Fruit fly (Drosophila melanogaster) whole organism, wandering third instar larva: ENCODE results near the gene Pex14.

Experiments
- Hr83 ChIP-seq: fragments of 200-300 bp; sonication (Bioruptor generic); optimal IDR thresholded peaks from 2 replicates; lab custom pipeline; 2016; ENCODE audit warnings: missing biosample characterization, mild to moderate bottlenecking, missing genetic modification characterization, moderate library complexity; ENCODE audit not compliant: poor library complexity, severe bottlenecking
- Vsx2 ChIP-seq: fragments of 200-300, 225-300 bp; sonication (Bioruptor generic); optimal IDR thresholded peaks from 2 replicates; lab custom pipeline; 2018; ENCODE audit warnings: missing biosample characterization, missing genetic modification characterization; ENCODE audit not compliant: partially characterized antibody

The Pex14 gene

dm6 chr3L:20827962-20828361 lies 49.4 kb downstream of the Pex14 start:
- TF ChIP-seq Hr83 (no peak), Vsx2 (no peak)
- TF ChIP-seq, all 38 proteins: peak for 0
